Fruit fly (Drosophila melanogaster) whole organism, larva: Measurements from ENCODE around the gene btsz.

ENCODE experiments used
- noc ChIP-seq: fragments of 200-800 bp; sonication (Bioruptor generic); optimal IDR thresholded peaks from 3 replicates; lab custom pipeline; 2019; ENCODE audit warnings: missing biosample characterization, mild to moderate bottlenecking, missing genetic modification characterization, moderate library complexity

The btsz gene

DNA sequence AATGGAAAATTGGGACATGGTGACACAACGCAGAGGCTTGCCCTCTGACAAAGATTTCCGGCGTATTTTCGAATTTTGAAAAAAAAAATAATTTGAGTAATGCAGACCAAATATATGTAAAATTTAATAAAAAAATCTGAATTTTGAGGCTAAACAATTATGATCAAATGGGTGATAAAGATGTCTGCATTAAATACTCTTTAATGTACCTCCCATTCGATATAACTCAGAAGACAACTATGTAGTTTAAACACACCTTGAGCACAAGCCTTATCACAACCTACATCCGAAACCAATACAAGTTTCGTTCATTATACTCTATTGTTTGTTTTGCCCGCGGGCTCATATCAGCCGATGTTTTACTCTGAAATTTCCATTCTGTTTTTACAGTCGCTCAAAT is 120.9 kb downstream of the btsz start, which contains the start of gene CG7362:
Gene CG7362, minus strand, starts transcription at position 101 of the 400 bp plus-strand sequence.
- no peak for TF ChIP-seq noc
